Worm (Caenorhabditis elegans) whole organism, young adult: Measurements from ENCODE around the gene che-11.

Source experiments
- Y56A3A.18 ChIP-seq: fragments of 200-800 bp; sonication (Bioruptor generic); IDR thresholded peaks from 2 replicates; pipeline ENCODE4 v1.3.6; 2022; ENCODE audit warnings: missing genetic modification reagents, missing genetic modification characterization, missing compliant biosample characterization
- ama-1 ChIP-seq, 3 experiments: fragments of 150-350 bp in 1 of 3; sonication (generic microtip) in 2 of 3; optimal IDR thresholded peaks; 2 replicates each; lab custom pipeline; 2014 to 2018; ENCODE audit warnings: missing biosample characterization in 2 of 3, missing genetic modification characterization in 2 of 3, missing genetic modification reagents in 2 of 3
- aptf-2 ChIP-seq: fragments of 200-800 bp; sonication (Bioruptor generic); conservative IDR thresholded peaks from 2 replicates; pipeline ENCODE4 v1.3.6; 2022; ENCODE audit warnings: missing genetic modification reagents, missing genetic modification characterization, missing compliant biosample characterization
- ekl-4 ChIP-seq: fragments of 200-800 bp; sonication (Bioruptor generic); IDR thresholded peaks from 2 replicates; pipeline ENCODE4 v1.3.6; 2022; ENCODE audit warnings: missing genetic modification reagents, missing genetic modification characterization, missing compliant biosample characterization
- lin-40 ChIP-seq: sonication (generic microtip); optimal IDR thresholded peaks from 2 replicates; lab custom pipeline; 2016; ENCODE audit warnings: missing genetic modification characterization, mild to moderate bottlenecking, missing compliant biosample characterization, missing genotype, missing genetic modification reagents
- pha-4 ChIP-seq: fragments of 150-350 bp; sonication (generic microtip); optimal IDR thresholded peaks from 2 replicates; lab custom pipeline; 2014; ENCODE audit warnings: missing biosample characterization, missing genetic modification reagents, missing genetic modification characterization
- snpc-4 ChIP-seq, 5 experiments: fragments of 150-350 bp in 1 of 5; sonication (generic microtip) in 4 of 5; optimal IDR thresholded peaks; 2 replicates each; lab custom pipeline; 2014 to 2018; ENCODE audit warnings: missing genetic modification characterization in 5 of 5, missing biosample characterization in 3 of 5, antibody characterized with exemption in 2 of 5, mild to moderate bottlenecking in 2 of 5, missing compliant biosample characterization in 2 of 5, missing genotype in 2 of 5, moderate library complexity in 2 of 5, missing genetic modification reagents in 1 of 5
- unc-62 ChIP-seq: fragments of 150-350 bp; optimal IDR thresholded peaks from 2 replicates; lab custom pipeline; 2014; ENCODE audit warnings: missing biosample characterization, missing genetic modification reagents, missing genetic modification characterization
- ztf-3 ChIP-seq: fragments of 200-800 bp; sonication (Bioruptor generic); optimal IDR thresholded peaks from 2 replicates; lab custom pipeline; 2018; ENCODE audit warnings: mild to moderate bottlenecking, missing genetic modification characterization, missing compliant biosample characterization

ce11 chrV:12194275-12194674 is 43.8 kb upstream of the che-11 start, which contains the start of gene ogdh-2:
- no peak for TF ChIP-seq ama-1 (optimal IDR thresholded peaks at IDR 0.05; lab: Kevin White, UChicago)
- TF ChIP-seq ama-1 (GFP tag; optimal IDR thresholded peaks at IDR 0.05; lab: Kevin White, UChicago): no peak
- TF ChIP-seq lin-40 (tag; lab: Kevin White, UChicago): no peak
- TF ChIP-seq aptf-2 (GFP tag; lab: Robert Waterston, UW): no peak
- no peak for TF ChIP-seq ekl-4 (GFP tag; lab: Robert Waterston, UW)
- TF ChIP-seq pha-4 (tag; lab: Kevin White, UChicago): no peak
- TF ChIP-seq Y56A3A.18 (GFP tag; lab: Robert Waterston, UW): no peak
- no peak for TF ChIP-seq snpc-4 (GFP tag; optimal IDR thresholded peaks at IDR 0.05; lab: Kevin White, UChicago)
- TF ChIP-seq snpc-4 (tag; optimal IDR thresholded peaks at IDR 0.05; lab: Kevin White, UChicago): no peak
- no peak for TF ChIP-seq unc-62 (GFP tag; lab: Kevin White, UChicago)
- TF ChIP-seq ztf-3 (GFP tag; lab: Kevin White, UChicago): no peak
